Fruit fly (Drosophila melanogaster) Kc167 (cell line): ENCODE measurements around the gene Sfp23F.

ENCODE experiments used
- Myc ChIP-seq: fragments of >200 bp; optimal IDR thresholded peaks from 2 replicates; lab custom pipeline; 2017; ENCODE audit warnings: missing external identifiers
- psq ChIP-seq: fragments of >200 bp; optimal IDR thresholded peaks from 2 replicates; lab custom pipeline; 2017; ENCODE audit warnings: missing external identifiers

dm6 chr2L:3354642-3355380 is 32.7 kb downstream of the Sfp23F start, which contains the start of gene E23:
- TF ChIP-seq Myc (lab: Kevin White, UChicago), result no peak
- TF ChIP-seq psq (lab: Kevin White, UChicago), result no peak
